Worm (Caenorhabditis elegans): ENCODE measurements around the gene T19H5.7.

- TF ChIP-seq ceh-13 (GFP tag; optimal IDR thresholded peaks at IDR 0.05) (no peak), pes-1 (GFP tag; IDR thresholded peaks at IDR 0.05) (no peak), tbx-11 (GFP tag; IDR thresholded peaks at IDR 0.05) (no peak), ama-1 (optimal IDR thresholded peaks at IDR 0.05) (no peak), tbx-37 (GFP tag; conservative IDR thresholded peaks at IDR 0.05) (no peak), ceh-36 (tag; optimal IDR thresholded peaks at IDR 0.05) (no peak), sea-1 (GFP tag; conservative IDR thresholded peaks at IDR 0.05) (no peak), flt-1 (GFP tag; IDR thresholded peaks at IDR 0.05) (no peak)
Observed at ce11 chrII:9518781-9519180, 38.9 kb upstream of the T19H5.7 start, which contains the start of the genes sfxn-1.1 and AH6.3.

All from whole organism, early embryonic.